Fruit fly (Drosophila melanogaster) whole organism, embryonic: ENCODE results near the gene CG8372.

ENCODE experiments used
- BtbVII ChIP-seq: fragments of 200-800 bp; sonication (Bioruptor generic); optimal IDR thresholded peaks from 3 replicates; lab custom pipeline; 2017; ENCODE audit warnings: missing biosample characterization, mild to moderate bottlenecking, missing genetic modification characterization
- Bteb2 ChIP-seq: fragments of 200-800 bp; sonication (Bioruptor generic); optimal IDR thresholded peaks from 2 replicates; lab custom pipeline; 2016; ENCODE audit warnings: missing biosample characterization, missing genetic modification characterization
- CG10274 ChIP-seq: fragments of 200-800 bp; sonication (Bioruptor generic); optimal IDR thresholded peaks from 3 replicates; lab custom pipeline; 2017; ENCODE audit warnings: missing biosample characterization, mild to moderate bottlenecking, missing genetic modification characterization
- CG10366 ChIP-seq: fragments of 200-800 bp; sonication (Bioruptor generic); IDR thresholded peaks from 2 replicates; pipeline ENCODE4 v1.3.6; 2022; ENCODE audit warnings: missing biosample characterization, missing genetic modification characterization
- CG12104 ChIP-seq: fragments of 200-800 bp; sonication (Bioruptor generic); optimal IDR thresholded peaks from 3 replicates; lab custom pipeline; 2016; ENCODE audit warnings: missing biosample characterization, missing genetic modification characterization
- CG12769 ChIP-seq: fragments of 200-800 bp; sonication (Bioruptor generic); optimal IDR thresholded peaks from 2 replicates; lab custom pipeline; 2019; ENCODE audit warnings: missing biosample characterization, mild to moderate bottlenecking, missing genetic modification characterization, moderate library complexity
- CG13123 ChIP-seq: fragments of 200-800 bp; sonication (Bioruptor generic); optimal IDR thresholded peaks from 2 replicates; lab custom pipeline; 2016; ENCODE audit warnings: missing biosample characterization, missing genetic modification characterization
- CG15073 ChIP-seq: fragments of 200-800 bp; sonication (Bioruptor generic); optimal IDR thresholded peaks from 2 replicates; lab custom pipeline; 2016; ENCODE audit warnings: missing biosample characterization, missing genetic modification characterization
- CG1647 ChIP-seq: fragments of 200-800 bp; sonication (Bioruptor generic); optimal IDR thresholded peaks from 3 replicates; lab custom pipeline; 2016; ENCODE audit warnings: missing biosample characterization, missing genetic modification characterization
- CG17186 ChIP-seq: fragments of 200-800 bp; sonication (Bioruptor generic); optimal IDR thresholded peaks from 3 replicates; lab custom pipeline; 2017; ENCODE audit warnings: missing biosample characterization, missing genetic modification reagents, missing genetic modification characterization
- CG18764 ChIP-seq: fragments of 200-800 bp; sonication (Bioruptor generic); optimal IDR thresholded peaks from 3 replicates; lab custom pipeline; 2016; ENCODE audit warnings: missing biosample characterization, missing genetic modification characterization
- CG2202 ChIP-seq: fragments of 200-800 bp; sonication (Bioruptor generic); optimal IDR thresholded peaks from 2 replicates; lab custom pipeline; 2018; ENCODE audit warnings: missing biosample characterization, mild to moderate bottlenecking, missing genetic modification characterization
- CG30403 ChIP-seq: fragments of 200-800 bp; sonication (Bioruptor generic); optimal IDR thresholded peaks from 3 replicates; lab custom pipeline; 2016; ENCODE audit warnings: missing biosample characterization, missing genetic modification characterization
- CG3281 ChIP-seq: fragments of 200-800 bp; sonication (Bioruptor generic); optimal IDR thresholded peaks from 3 replicates; lab custom pipeline; 2017; ENCODE audit warnings: missing biosample characterization, mild to moderate bottlenecking, missing genetic modification characterization
- CG4282 ChIP-seq: fragments of 200-800 bp; sonication (Bioruptor generic); optimal IDR thresholded peaks from 2 replicates; lab custom pipeline; 2016; ENCODE audit warnings: missing biosample characterization, missing genetic modification characterization
- CG4617 ChIP-seq: fragments of 200-800 bp; sonication (Bioruptor generic); optimal IDR thresholded peaks from 3 replicates; lab custom pipeline; 2016; ENCODE audit warnings: missing biosample characterization, missing genetic modification characterization, borderline replicate concordance
- CG6683 ChIP-seq: fragments of 200-800 bp; sonication (Bioruptor generic); optimal IDR thresholded peaks from 2 replicates; lab custom pipeline; 2017; ENCODE audit warnings: missing biosample characterization, mild to moderate bottlenecking, missing genetic modification characterization, missing genetic modification reagents
- CG7745 ChIP-seq: fragments of 200-800 bp; sonication (Bioruptor generic); optimal IDR thresholded peaks from 2 replicates; lab custom pipeline; 2018; ENCODE audit warnings: missing biosample characterization, mild to moderate bottlenecking, missing genetic modification characterization, moderate library complexity
- CG7786 ChIP-seq: fragments of 200-800 bp; sonication (Bioruptor generic); optimal IDR thresholded peaks from 2 replicates; lab custom pipeline; 2016; ENCODE audit warnings: missing biosample characterization, missing genetic modification characterization
- CG8281 ChIP-seq: fragments of 200-800 bp; sonication (Bioruptor generic); optimal IDR thresholded peaks from 2 replicates; lab custom pipeline; 2018; ENCODE audit warnings: missing biosample characterization, mild to moderate bottlenecking, missing genetic modification characterization, moderate library complexity
- Dad ChIP-seq: fragments of 200-800 bp; sonication (Bioruptor generic); optimal IDR thresholded peaks from 3 replicates; lab custom pipeline; 2016; ENCODE audit warnings: missing biosample characterization, missing genetic modification characterization
- Dip2 ChIP-seq: fragments of 200-800 bp; sonication (Bioruptor generic); IDR thresholded peaks from 2 replicates; pipeline ENCODE4 v1.3.6; 2022; ENCODE audit warnings: missing biosample characterization, missing genetic modification characterization
- Doc2 ChIP-seq: fragments of 200-800 bp; sonication (Bioruptor generic); IDR thresholded peaks from 2 replicates; pipeline ENCODE4 v1.3.6; 2022; ENCODE audit warnings: missing biosample characterization, missing genetic modification characterization
- Fer1 ChIP-seq: fragments of 200-800 bp; sonication (Bioruptor generic); optimal IDR thresholded peaks from 2 replicates; lab custom pipeline; 2017; ENCODE audit warnings: missing biosample characterization, mild to moderate bottlenecking, missing genetic modification characterization
- Fer3 ChIP-seq: fragments of 200-800 bp; sonication (Bioruptor generic); optimal IDR thresholded peaks from 2 replicates; lab custom pipeline; 2018; ENCODE audit warnings: missing biosample characterization, mild to moderate bottlenecking, missing genetic modification characterization, moderate library complexity
- H15 ChIP-seq: fragments of 200-800 bp; sonication (Bioruptor generic); IDR thresholded peaks from 3 replicates; pipeline ENCODE4 v1.3.6; 2022; ENCODE audit warnings: missing biosample characterization, missing genetic modification characterization
- HLHmδ ChIP-seq: fragments of 200-800 bp; sonication (Bioruptor generic); optimal IDR thresholded peaks from 2 replicates; lab custom pipeline; 2018; ENCODE audit warnings: missing biosample characterization, mild to moderate bottlenecking, missing genetic modification characterization, moderate library complexity
- Hand ChIP-seq: fragments of 200-800 bp; sonication (Bioruptor generic); optimal IDR thresholded peaks from 2 replicates; lab custom pipeline; 2017; ENCODE audit warnings: mild to moderate bottlenecking, missing biosample characterization, missing genetic modification reagents, missing genetic modification characterization
- Hr51 ChIP-seq, 2 experiments: fragments of 200-800 bp; sonication (Bioruptor generic); optimal IDR thresholded peaks; 2 replicates in 1 of 2; 3 replicates in 1 of 2; lab custom pipeline; 2016 to 2018; ENCODE audit warnings: missing biosample characterization in 2 of 2, missing genetic modification characterization in 2 of 2, mild to moderate bottlenecking in 1 of 2, moderate library complexity in 1 of 2
- Optix ChIP-seq: fragments of 200-800 bp; sonication (Bioruptor generic); IDR thresholded peaks from 3 replicates; pipeline ENCODE4 v1.3.6; 2022; ENCODE audit warnings: missing biosample characterization, missing genetic modification characterization
- Rx ChIP-seq: fragments of 200-800 bp; sonication (Bioruptor generic); IDR thresholded peaks from 2 replicates; pipeline ENCODE4 v1.3.6; 2022; ENCODE audit warnings: missing biosample characterization, missing genetic modification characterization
- Scr ChIP-seq: fragments of 200-800 bp; sonication (Bioruptor generic); IDR thresholded peaks from 2 replicates; pipeline ENCODE4 v1.3.6; 2022; ENCODE audit warnings: missing biosample characterization, missing genetic modification characterization; ENCODE audit not compliant: partially characterized antibody
- Side ChIP-seq: fragments of 200-800 bp; sonication (Bioruptor generic); optimal IDR thresholded peaks from 2 replicates; lab custom pipeline; 2016; ENCODE audit warnings: missing biosample characterization, missing genetic modification characterization
- Vsx1 ChIP-seq: fragments of 200-800 bp; sonication (Bioruptor generic); optimal IDR thresholded peaks from 2 replicates; lab custom pipeline; 2017; ENCODE audit warnings: missing biosample characterization, mild to moderate bottlenecking, missing genetic modification characterization, missing genetic modification reagents
- bsh ChIP-seq, 2 experiments: fragments of 200-800 bp; sonication (Bioruptor generic); optimal IDR thresholded peaks; 2 replicates each; lab custom pipeline; 2017 to 2018; ENCODE audit warnings: mild to moderate bottlenecking in 2 of 2, missing biosample characterization in 2 of 2, missing genetic modification characterization in 2 of 2, moderate library complexity in 1 of 2
- chm ChIP-seq: fragments of 200-800 bp; sonication (Bioruptor generic); IDR thresholded peaks from 2 replicates; pipeline ENCODE4 v1.3.6; 2022; ENCODE audit warnings: missing biosample characterization, missing genetic modification characterization
- dimm ChIP-seq: fragments of 200-800 bp; sonication (Bioruptor generic); IDR thresholded peaks from 2 replicates; pipeline ENCODE4 v1.3.6; 2022; ENCODE audit warnings: missing biosample characterization, missing genetic modification characterization
- dpn ChIP-seq, 2 experiments: fragments of 200-800 bp; sonication (Bioruptor generic); optimal IDR thresholded peaks; 3 replicates each; lab custom pipeline; 2016; ENCODE audit warnings: missing biosample characterization in 2 of 2, missing genetic modification characterization in 2 of 2
- emc ChIP-seq: fragments of 200-800 bp; sonication (Bioruptor generic); optimal IDR thresholded peaks from 2 replicates; lab custom pipeline; 2016; ENCODE audit warnings: missing biosample characterization, missing genetic modification characterization
- fd64A ChIP-seq: fragments of 200-800 bp; sonication (Bioruptor generic); optimal IDR thresholded peaks from 3 replicates; lab custom pipeline; 2018; ENCODE audit warnings: missing biosample characterization, mild to moderate bottlenecking, missing genetic modification characterization
- lbe ChIP-seq: fragments of 200-800 bp; sonication (Bioruptor generic); optimal IDR thresholded peaks from 2 replicates; lab custom pipeline; 2016; ENCODE audit warnings: missing biosample characterization, mild to moderate bottlenecking, missing genetic modification characterization
- lilli ChIP-seq: fragments of 200-800 bp; sonication (Bioruptor generic); optimal IDR thresholded peaks from 3 replicates; lab custom pipeline; 2016; ENCODE audit warnings: missing biosample characterization, missing genetic modification characterization
- mirr ChIP-seq: fragments of 200-800 bp; sonication (Bioruptor generic); optimal IDR thresholded peaks from 3 replicates; lab custom pipeline; 2018; ENCODE audit warnings: missing biosample characterization, mild to moderate bottlenecking, missing genetic modification characterization
- mld ChIP-seq: fragments of 200-800 bp; sonication (Bioruptor generic); IDR thresholded peaks from 3 replicates; pipeline ENCODE4 v1.3.6; 2022; ENCODE audit warnings: missing biosample characterization, missing genetic modification characterization; ENCODE audit not compliant: partially characterized antibody
- nau ChIP-seq: fragments of 200-800 bp; sonication (Bioruptor generic); optimal IDR thresholded peaks from 3 replicates; lab custom pipeline; 2017; ENCODE audit warnings: missing biosample characterization, mild to moderate bottlenecking, missing genetic modification characterization, missing genetic modification reagents
- ro ChIP-seq: fragments of 200-800 bp; sonication (Bioruptor generic); IDR thresholded peaks from 2 replicates; pipeline ENCODE4 v1.3.6; 2022; ENCODE audit warnings: missing biosample characterization, missing genetic modification characterization
- sisA ChIP-seq: fragments of 200-800 bp; sonication (Bioruptor generic); IDR thresholded peaks from 2 replicates; pipeline ENCODE4 v1.3.6; 2022; ENCODE audit warnings: missing biosample characterization, missing genetic modification characterization
- sug ChIP-seq: fragments of 200-800 bp; optimal IDR thresholded peaks from 2 replicates; lab custom pipeline; 2019; ENCODE audit warnings: missing biosample characterization, mild to moderate bottlenecking, missing genetic modification characterization, moderate library complexity
- wek ChIP-seq: fragments of 200-800 bp; sonication (Bioruptor generic); optimal IDR thresholded peaks from 3 replicates; lab custom pipeline; 2018; ENCODE audit warnings: missing biosample characterization, mild to moderate bottlenecking, missing genetic modification characterization, moderate library complexity
- zf30C ChIP-seq: fragments of 200-800 bp; sonication (Bioruptor generic); optimal IDR thresholded peaks from 3 replicates; lab custom pipeline; 2018; ENCODE audit warnings: missing biosample characterization, mild to moderate bottlenecking, missing genetic modification characterization

Gene CG8372

dm6 chr2L:8165800-8166576 is 46.7 kb downstream of the CG8372 start (continued):
- no peak for TF ChIP-seq Fer3 (tag; lab: Kevin White, UChicago)
- TF ChIP-seq Scr (GFP tag; lab: Robert Waterston, UW): no peak
- TF ChIP-seq sug (tag; lab: Kevin White, UChicago): no peak
- no peak for TF ChIP-seq CG17186
- TF ChIP-seq CG10366 (GFP tag; lab: Robert Waterston, UW): no peak
- TF ChIP-seq Bteb2 (GFP tag; lab: Kevin White, UChicago): no peak
- no peak for TF ChIP-seq dimm (GFP tag; lab: Robert Waterston, UW)
- peak; percentile 12 for TF ChIP-seq CG2202 (tag; lab: Kevin White, UChicago)
- no peak for TF ChIP-seq emc (GFP tag; lab: Kevin White, UChicago)
- no peak for TF ChIP-seq CG13123 (GFP tag; lab: Kevin White, UChicago)
- no peak for TF ChIP-seq BtbVII (GFP tag; lab: Kevin White, UChicago)
- peak; percentile 10 for TF ChIP-seq nau
- no peak for TF ChIP-seq sisA (GFP tag; lab: Robert Waterston, UW)
- no peak for TF ChIP-seq CG15073 (GFP tag; lab: Kevin White, UChicago)
- no peak for TF ChIP-seq Dad (GFP tag; lab: Kevin White, UChicago)
- TF ChIP-seq lilli (GFP tag; lab: Kevin White, UChicago): no peak
- no peak for TF ChIP-seq CG4282 (GFP tag; lab: Kevin White, UChicago)
- TF ChIP-seq lbe: no peak
- TF ChIP-seq CG12104 (GFP tag; lab: Kevin White, UChicago): no peak
- no peak for TF ChIP-seq CG30403 (GFP tag; lab: Kevin White, UChicago)
- no peak for TF ChIP-seq H15
- no peak for TF ChIP-seq CG6683
- peak; percentile 17 for TF ChIP-seq Side (GFP tag; lab: Kevin White, UChicago)
- TF ChIP-seq ro (GFP tag; lab: Robert Waterston, UW): no peak
- TF ChIP-seq CG8281 (tag; lab: Kevin White, UChicago): no peak
- TF ChIP-seq CG1647: no peak
- no peak for TF ChIP-seq Dip2
- TF ChIP-seq bsh (GFP tag; optimal IDR thresholded peaks at IDR 0.05; lab: Kevin White, UChicago): peak in 1 of 2 experiments; percentile 27
- TF ChIP-seq Doc2 (GFP tag; lab: Robert Waterston, UW): no peak
- no peak for TF ChIP-seq Vsx1 (GFP tag; lab: Kevin White, UChicago)
- no peak for TF ChIP-seq Fer1 (GFP tag; lab: Kevin White, UChicago)
- TF ChIP-seq mirr (GFP tag; lab: Kevin White, UChicago): no peak

dm6 chr2L:8164219-8164618 is 48.5 kb downstream of the CG8372 start:
- peak; percentile 24; the same call in 1 of the 2 replicates for TF ChIP-seq Rx (GFP tag; lab: Robert Waterston, UW)
- peak; percentile 36 to 49 for TF ChIP-seq Hr51 (GFP tag; optimal IDR thresholded peaks at IDR 0.05; lab: Kevin White, UChicago)
- peak; percentile 55 for TF ChIP-seq HLHmδ (GFP tag; lab: Kevin White, UChicago)
- peak; percentile 25 for TF ChIP-seq CG7786 (GFP tag; lab: Kevin White, UChicago)
- no peak for TF ChIP-seq zf30C (GFP tag; lab: Kevin White, UChicago)
- TF ChIP-seq CG4617 (GFP tag; lab: Kevin White, UChicago): peak; percentile 39
- peak; percentile 53 for TF ChIP-seq CG3281 (GFP tag; lab: Kevin White, UChicago)
- peak; percentile 92; the same call in 1 of the 2 replicates for TF ChIP-seq chm
- TF ChIP-seq Hand: no peak
- TF ChIP-seq CG7745 (tag; lab: Kevin White, UChicago): peak; percentile 86
- peak; percentile 91 for TF ChIP-seq wek (GFP tag; lab: Kevin White, UChicago)
- peak; percentile 35 for TF ChIP-seq CG12769 (tag; lab: Kevin White, UChicago)
- TF ChIP-seq CG18764: peak; percentile 83
- peak; percentile 24 for TF ChIP-seq CG10274 (GFP tag; lab: Kevin White, UChicago)
- no peak for TF ChIP-seq mld (GFP tag; lab: Robert Waterston, UW)
- TF ChIP-seq fd64A: peak; percentile 92
- peak; percentile 45 to 58 for TF ChIP-seq dpn (GFP tag; optimal IDR thresholded peaks at IDR 0.05; lab: Kevin White, UChicago)
- no peak for TF ChIP-seq Optix (GFP tag; lab: Robert Waterston, UW)
